Worm (Caenorhabditis elegans): ENCODE measurements around the gene npr-37.

DNA sequence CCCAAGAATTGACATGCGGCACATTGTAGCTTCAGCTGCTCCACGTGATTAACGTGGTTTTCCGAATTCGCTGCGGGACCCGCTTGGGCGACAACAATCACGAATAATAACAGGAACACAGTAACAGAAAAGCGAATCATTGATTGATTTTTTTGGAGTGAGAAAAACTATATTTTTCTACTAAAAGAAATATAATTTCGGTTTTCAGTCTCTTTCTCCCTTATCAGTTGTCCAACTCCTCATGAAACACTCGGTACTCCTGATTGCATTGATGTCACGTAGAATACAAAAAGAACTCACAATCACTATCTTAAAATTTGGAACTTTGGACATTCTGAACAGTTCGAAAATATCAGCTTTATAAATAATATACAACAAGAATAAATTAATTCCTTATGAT is 52.1 kb downstream of the npr-37 start, which contains the start of gene Y66H1A.5:
- TF ChIP-seq him-1 (tag; optimal IDR thresholded peaks at IDR 0.05) (no peak), dao-5 (tag; optimal IDR thresholded peaks at IDR 0.05) (no peak)
